4 fruit fly cellular contexts compared by ENCODE assay signal in the genomic region with DNA sequence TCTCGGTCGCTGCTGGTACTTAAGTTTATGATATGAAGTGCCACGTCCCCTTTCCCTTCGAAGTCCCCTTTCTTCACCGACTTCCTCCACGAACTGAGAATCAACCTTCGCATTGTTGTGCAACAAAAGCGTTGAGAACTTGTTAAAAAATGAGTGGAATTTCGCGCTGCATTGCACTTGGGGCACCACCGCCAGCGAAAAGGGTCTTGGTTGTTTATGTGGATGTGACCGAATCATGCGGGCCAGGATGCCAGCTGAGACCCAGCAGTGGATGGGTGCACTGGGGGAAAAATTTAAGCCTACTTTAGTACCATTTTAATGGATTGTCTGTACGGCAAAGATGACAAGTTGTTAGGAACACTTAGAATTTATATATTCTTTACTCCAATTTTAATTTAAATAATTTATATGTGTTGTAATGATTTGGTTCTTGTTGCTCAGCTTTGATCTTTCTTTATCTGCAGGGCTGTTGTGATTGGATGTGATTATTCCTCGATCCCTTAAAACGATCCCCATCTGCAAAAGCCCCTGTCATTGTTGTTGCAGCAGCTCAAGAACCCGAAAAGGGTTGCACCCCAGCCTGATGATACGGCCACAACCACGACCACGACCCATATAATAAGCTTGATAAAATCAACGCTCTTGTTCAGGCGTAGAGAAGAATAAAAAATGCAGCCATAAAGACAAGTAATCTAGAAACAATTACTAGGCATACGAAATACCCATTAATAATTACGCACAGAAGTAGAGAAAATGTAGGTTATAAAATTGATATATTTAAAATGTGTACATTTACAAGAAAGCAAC.
TF ChIP-seq lines count a peak whose summit lies in the region.

No protein-coding gene starts in this region.

- TF ChIP-seq CTCF in whole organism, embryonic (GFP tag; optimal IDR thresholded peaks at IDR 0.05; lab: Kevin White, UChicago) = no peak

TF ChIP-seq in whole organism, embryonic, 481 proteins besides CTCF, POLR2A, EP300 and RAD21 (continues in another document):
- TF ChIP-seq tin (GFP tag; optimal IDR thresholded peaks at IDR 0.05; lab: Kevin White, UChicago) (no peak), Aef1 (GFP tag; IDR thresholded peaks at IDR 0.05; lab: Robert Waterston, UW) (no peak), CG6765 (GFP tag; optimal IDR thresholded peaks at IDR 0.05; lab: Kevin White, UChicago) (no peak), crol (GFP tag; IDR thresholded peaks at IDR 0.05; lab: Robert Waterston, UW) (peak; percentile 87), Sry-δ (GFP tag; optimal IDR thresholded peaks at IDR 0.05; lab: Kevin White, UChicago) (no peak), CG17829 (tag; optimal IDR thresholded peaks at IDR 0.05; lab: Kevin White, UChicago) (no peak), CG17612 (GFP tag; IDR thresholded peaks at IDR 0.05; lab: Robert Waterston, UW) (no peak), nerfin-2 (GFP tag; IDR thresholded peaks at IDR 0.05; lab: Robert Waterston, UW; ENCODE audit: partially characterized antibody) (no peak), Six4 (GFP tag; optimal IDR thresholded peaks at IDR 0.05; lab: Kevin White, UChicago) (no peak), CG10959 (GFP tag; IDR thresholded peaks at IDR 0.05; lab: Robert Waterston, UW) (no peak), CG1233 (GFP tag; optimal IDR thresholded peaks at IDR 0.05; lab: Kevin White, UChicago) (no peak), CG15696 (tag; optimal IDR thresholded peaks at IDR 0.05; lab: Kevin White, UChicago) (no peak), Blimp-1 (GFP tag; optimal IDR thresholded peaks at IDR 0.05; lab: Kevin White, UChicago) (no peak), fd64A (GFP tag; optimal IDR thresholded peaks at IDR 0.05; lab: Kevin White, UChicago) (no peak), Fer3 (tag; optimal IDR thresholded peaks at IDR 0.05; lab: Kevin White, UChicago) (no peak), CG1602 (GFP tag; optimal IDR thresholded peaks at IDR 0.05; lab: Kevin White, UChicago) (no peak), chm (GFP tag; IDR thresholded peaks at IDR 0.05; lab: Robert Waterston, UW) (peak; percentile 33; the same call in 1 of the 2 replicates), lab (GFP tag; optimal IDR thresholded peaks at IDR 0.05; lab: Kevin White, UChicago) (no peak), Awh (GFP tag; IDR thresholded peaks at IDR 0.05; lab: Robert Waterston, UW) (peak; percentile 13; the same call in 1 of the 2 replicates), CG14667 (GFP tag; IDR thresholded peaks at IDR 0.05; lab: Robert Waterston, UW) (no peak), D19B (GFP tag; optimal IDR thresholded peaks at IDR 0.05; lab: Kevin White, UChicago) (peak; percentile 22)

TF ChIP-seq in whole organism, prepupa, 60 proteins besides CTCF, POLR2A, EP300 and RAD21 (continues in another document):
- TF ChIP-seq Hr38 (GFP tag; optimal IDR thresholded peaks at IDR 0.05; lab: Kevin White, UChicago) (no peak), Smox (GFP tag; optimal IDR thresholded peaks at IDR 0.05; lab: Kevin White, UChicago) (peak; percentile 49), Ets96B (tag; optimal IDR thresholded peaks at IDR 0.05; lab: Kevin White, UChicago) (peak; percentile 30), Met (GFP tag; optimal IDR thresholded peaks at IDR 0.05; lab: Kevin White, UChicago) (peak; percentile 56), Hr39 (GFP tag; optimal IDR thresholded peaks at IDR 0.05; lab: Kevin White, UChicago) (peak; percentile 40), Hr4 (GFP tag; optimal IDR thresholded peaks at IDR 0.05; lab: Kevin White, UChicago) (no peak), CG32006 (GFP tag; optimal IDR thresholded peaks at IDR 0.05; lab: Kevin White, UChicago) (no peak), CG6792 (GFP tag; optimal IDR thresholded peaks at IDR 0.05; lab: Kevin White, UChicago) (peak; percentile 49), Lpt (GFP tag; optimal IDR thresholded peaks at IDR 0.05; lab: Kevin White, UChicago) (no peak), Sox14 (GFP tag; optimal IDR thresholded peaks at IDR 0.05; lab: Kevin White, UChicago) (peak; percentile 26), Eip93F (GFP tag; optimal IDR thresholded peaks at IDR 0.05; lab: Kevin White, UChicago) (peak; percentile 20), CG6808 (GFP tag; optimal IDR thresholded peaks at IDR 0.05; lab: Kevin White, UChicago) (peak; percentile 1), net (GFP tag; optimal IDR thresholded peaks at IDR 0.05; lab: Kevin White, UChicago) (peak; percentile 15), salr (GFP tag; optimal IDR thresholded peaks at IDR 0.05; lab: Kevin White, UChicago) (peak in 1 of 2 experiments; percentile 36), CG6163 (GFP tag; IDR thresholded peaks at IDR 0.05; lab: Robert Waterston, UW) (peak; percentile 72; the same call in 2 of the 3 replicates), Sox15 (GFP tag; optimal IDR thresholded peaks at IDR 0.05; lab: Kevin White, UChicago) (peak; percentile 42), fd85E (GFP tag; optimal IDR thresholded peaks at IDR 0.05; lab: Kevin White, UChicago) (no peak), CG7368 (GFP tag; optimal IDR thresholded peaks at IDR 0.05; lab: Kevin White, UChicago) (no peak), spab (GFP tag; optimal IDR thresholded peaks at IDR 0.05; lab: Kevin White, UChicago) (peak; percentile 19), CG10631 (GFP tag; optimal IDR thresholded peaks at IDR 0.05; lab: Kevin White, UChicago) (peak; percentile 7)

TF ChIP-seq in whole organism, pupa, 21 proteins besides CTCF, POLR2A, EP300 and RAD21:
- TF ChIP-seq CG34367 (tag; optimal IDR thresholded peaks at IDR 0.05; lab: Kevin White, UChicago) = no peak
- no peak for TF ChIP-seq CG4496 (GFP tag; IDR thresholded peaks at IDR 0.05; lab: Robert Waterston, UW)
- TF ChIP-seq CG17806 (tag; optimal IDR thresholded peaks at IDR 0.05; lab: Kevin White, UChicago) = peak; percentile 55
- peak; percentile 69 for TF ChIP-seq EcR (GFP tag; optimal IDR thresholded peaks at IDR 0.05; lab: Kevin White, UChicago)
- no peak for TF ChIP-seq Pif1B (GFP tag; optimal IDR thresholded peaks at IDR 0.05; lab: Kevin White, UChicago)
- no peak for TF ChIP-seq CG8301 (tag; optimal IDR thresholded peaks at IDR 0.05; lab: Kevin White, UChicago)
- peak; percentile 54 for TF ChIP-seq CG13204 (GFP tag; optimal IDR thresholded peaks at IDR 0.05; lab: Kevin White, UChicago)
- no peak for TF ChIP-seq Pif1A (GFP tag; optimal IDR thresholded peaks at IDR 0.05; lab: Kevin White, UChicago)
- no peak for TF ChIP-seq CG14655 (GFP tag; optimal IDR thresholded peaks at IDR 0.05; lab: Kevin White, UChicago)
- TF ChIP-seq CG9948 (tag; optimal IDR thresholded peaks at IDR 0.05; lab: Kevin White, UChicago) = peak; percentile 45
- peak; percentile 23 for TF ChIP-seq D1 (tag; optimal IDR thresholded peaks at IDR 0.05; lab: Kevin White, UChicago)
- no peak for TF ChIP-seq Ets98B (GFP tag; IDR thresholded peaks at IDR 0.05; lab: Robert Waterston, UW)
- 0 out of 2 replicates have a peak, but pooled peaks have one; percentile 13 for TF ChIP-seq rn (GFP tag; IDR thresholded peaks at IDR 0.05; lab: Robert Waterston, UW)
- peak; percentile 26 for TF ChIP-seq CG8159 (tag; optimal IDR thresholded peaks at IDR 0.05; lab: Kevin White, UChicago)
- peak; percentile 16 for TF ChIP-seq Snoo (tag; optimal IDR thresholded peaks at IDR 0.05; lab: Kevin White, UChicago)
- TF ChIP-seq CG12605 (GFP tag; IDR thresholded peaks at IDR 0.05; lab: Robert Waterston, UW) = no peak
- TF ChIP-seq CG32121 (GFP tag; IDR thresholded peaks at IDR 0.05; lab: Robert Waterston, UW) = no peak
- TF ChIP-seq fd96Ca (GFP tag; IDR thresholded peaks at IDR 0.05; lab: Robert Waterston, UW) = no peak
- no peak for TF ChIP-seq gl (tag; optimal IDR thresholded peaks at IDR 0.05; lab: Kevin White, UChicago)
- peak; percentile 1 for TF ChIP-seq CG15710 (tag; optimal IDR thresholded peaks at IDR 0.05; lab: Kevin White, UChicago)
- no peak for TF ChIP-seq CG10348 (GFP tag; IDR thresholded peaks at IDR 0.05; lab: Robert Waterston, UW)

TF ChIP-seq in whole organism, wandering third instar larva, 38 proteins besides CTCF, POLR2A, EP300 and RAD21 (continues in another document):
- TF ChIP-seq psq (GFP tag; optimal IDR thresholded peaks at IDR 0.05; lab: Kevin White, UChicago) (peak; percentile 52), pan (optimal IDR thresholded peaks at IDR 0.05; lab: Kevin White, UChicago) (no peak), HLH106 (tag; optimal IDR thresholded peaks at IDR 0.05; lab: Kevin White, UChicago) (peak; percentile 52), tai (GFP tag; optimal IDR thresholded peaks at IDR 0.05; lab: Kevin White, UChicago) (no peak), Hr83 (GFP tag; optimal IDR thresholded peaks at IDR 0.05; lab: Kevin White, UChicago; ENCODE audit: poor library complexity, severe bottlenecking) (no peak), Dfd (GFP tag; optimal IDR thresholded peaks at IDR 0.05; lab: Kevin White, UChicago) (no peak), N (GFP tag; optimal IDR thresholded peaks at IDR 0.05; lab: Kevin White, UChicago) (no peak), sage (GFP tag; optimal IDR thresholded peaks at IDR 0.05; lab: Kevin White, UChicago) (peak; percentile 43), woc (GFP tag; optimal IDR thresholded peaks at IDR 0.05; lab: Kevin White, UChicago) (no peak), usp (GFP tag; optimal IDR thresholded peaks at IDR 0.05; lab: Kevin White, UChicago) (no peak), dl (GFP tag; optimal IDR thresholded peaks at IDR 0.05; lab: Kevin White, UChicago; ENCODE audit: insufficient read depth in 1 of 2, partially characterized antibody in 2 of 2) (no peak), brk (GFP tag; optimal IDR thresholded peaks at IDR 0.05; lab: Kevin White, UChicago) (no peak), h (GFP tag; optimal IDR thresholded peaks at IDR 0.05; lab: Kevin White, UChicago) (peak; percentile 45), Hr78 (GFP tag; optimal IDR thresholded peaks at IDR 0.05; lab: Kevin White, UChicago) (no peak), Sp1 (GFP tag; optimal IDR thresholded peaks at IDR 0.05; lab: Kevin White, UChicago) (peak; percentile 9), CG9705 (GFP tag; optimal IDR thresholded peaks at IDR 0.05; lab: Kevin White, UChicago) (no peak), Mio (GFP tag; optimal IDR thresholded peaks at IDR 0.05; lab: Kevin White, UChicago) (no peak), OdsH (GFP tag; optimal IDR thresholded peaks at IDR 0.05; lab: Kevin White, UChicago) (peak; percentile 57), Hnf4 (GFP tag; optimal IDR thresholded peaks at IDR 0.05; lab: Kevin White, UChicago) (peak; percentile 13), Dif (GFP tag; optimal IDR thresholded peaks at IDR 0.05; lab: Kevin White, UChicago; ENCODE audit: partially characterized antibody) (peak; percentile 21), dmrt93B (GFP tag; optimal IDR thresholded peaks at IDR 0.05; lab: Kevin White, UChicago) (no peak), sv (GFP tag; optimal IDR thresholded peaks at IDR 0.05; lab: Kevin White, UChicago) (no peak), rgr (GFP tag; optimal IDR thresholded peaks at IDR 0.05; lab: Kevin White, UChicago) (peak; percentile 56), fru (GFP tag; optimal IDR thresholded peaks at IDR 0.05; lab: Kevin White, UChicago) (peak; percentile 41), br (GFP tag; optimal IDR thresholded peaks at IDR 0.05; lab: Kevin White, UChicago) (peak; percentile 52), dsf (GFP tag; optimal IDR thresholded peaks at IDR 0.05; lab: Kevin White, UChicago; ENCODE audit: borderline replicate concordance) (no peak), GATAd (GFP tag; optimal IDR thresholded peaks at IDR 0.05; lab: Kevin White, UChicago) (no peak)

Comparison
In these comparisons a context has a peak if more than half of its experiments do, and no peak if none do; other contexts are left out.
1. Of the 7 proteins assayed by ChIP-seq in both whole organism, embryonic and whole organism, prepupa: peak only in whole organism, embryonic: none; only in whole organism, prepupa: CG16779, CG6854, Hr39 and Sox102F; in both: none; in neither: 3.